Worm (Caenorhabditis elegans) whole organism, early embryonic: ENCODE data around the gene str-38.

ENCODE experiments used
- F13C5.2 ChIP-seq: sonication (generic microtip); optimal IDR thresholded peaks from 2 replicates; lab custom pipeline; 2017; ENCODE audit warnings: mild to moderate bottlenecking, missing genetic modification characterization, inconsistent platforms, missing compliant biosample characterization
- aly-1 ChIP-seq: sonication (generic microtip); optimal IDR thresholded peaks from 2 replicates; lab custom pipeline; 2016; ENCODE audit warnings: missing genetic modification characterization, missing compliant biosample characterization
- ama-1 ChIP-seq: fragments of 150-350 bp; optimal IDR thresholded peaks from 2 replicates; lab custom pipeline; 2014
- ceh-36 ChIP-seq: sonication (generic microtip); optimal IDR thresholded peaks from 2 replicates; lab custom pipeline; 2016; ENCODE audit warnings: missing genetic modification characterization, inconsistent platforms, missing compliant biosample characterization
- ets-7 ChIP-seq: sonication (generic microtip); optimal IDR thresholded peaks from 2 replicates; lab custom pipeline; 2016; ENCODE audit warnings: missing genotype, missing genetic modification characterization, missing compliant biosample characterization
- flt-1 ChIP-seq: fragments of 200-800 bp; sonication (Bioruptor generic); IDR thresholded peaks from 2 replicates; pipeline ENCODE4 v1.3.6; 2022; ENCODE audit warnings: missing genetic modification characterization, missing compliant biosample characterization
- hnd-1 ChIP-seq: sonication (generic microtip); optimal IDR thresholded peaks from 2 replicates; lab custom pipeline; 2016; ENCODE audit warnings: missing genetic modification characterization, missing compliant biosample characterization
- scrt-1 ChIP-seq: fragments of 200-800 bp; sonication (Bioruptor generic); IDR thresholded peaks from 2 replicates; pipeline ENCODE4 v1.3.6; 2022; ENCODE audit warnings: missing genetic modification characterization, missing compliant biosample characterization
- sea-1 ChIP-seq: fragments of 200-800 bp; sonication (Bioruptor generic); conservative IDR thresholded peaks from 2 replicates; pipeline ENCODE4 v1.3.6; 2022; ENCODE audit warnings: missing genetic modification characterization, missing compliant biosample characterization
- tbx-37 ChIP-seq: fragments of 200-800 bp; sonication (Bioruptor generic); conservative IDR thresholded peaks from 2 replicates; pipeline ENCODE4 v1.3.6; 2022; ENCODE audit warnings: missing genetic modification reagents, missing genetic modification characterization, missing compliant biosample characterization
- tra-4 ChIP-seq: sonication (generic microtip); optimal IDR thresholded peaks from 2 replicates; lab custom pipeline; 2017; ENCODE audit warnings: missing genetic modification characterization, missing compliant biosample characterization

- TF ChIP-seq ets-7 (tag; lab: Kevin White, UChicago) (no peak), scrt-1 (GFP tag; lab: Robert Waterston, UW) (no peak), ama-1 (lab: Kevin White, UChicago) (no peak), F13C5.2 (tag; lab: Kevin White, UChicago) (no peak), tbx-37 (no peak), flt-1 (no peak), hnd-1 (no peak), sea-1 (no peak), tra-4 (tag; lab: Kevin White, UChicago) (no peak), ceh-36 (tag; lab: Kevin White, UChicago) (no peak), aly-1 (tag; lab: Kevin White, UChicago) (no peak)
Observed at ce11 chrV:15733568-15733967, 1.5 kb upstream of the str-38 start, which contains the start of gene T23D5.3.
